Worm (Caenorhabditis elegans): ENCODE measurements around the gene pkhm-2.

DNA sequence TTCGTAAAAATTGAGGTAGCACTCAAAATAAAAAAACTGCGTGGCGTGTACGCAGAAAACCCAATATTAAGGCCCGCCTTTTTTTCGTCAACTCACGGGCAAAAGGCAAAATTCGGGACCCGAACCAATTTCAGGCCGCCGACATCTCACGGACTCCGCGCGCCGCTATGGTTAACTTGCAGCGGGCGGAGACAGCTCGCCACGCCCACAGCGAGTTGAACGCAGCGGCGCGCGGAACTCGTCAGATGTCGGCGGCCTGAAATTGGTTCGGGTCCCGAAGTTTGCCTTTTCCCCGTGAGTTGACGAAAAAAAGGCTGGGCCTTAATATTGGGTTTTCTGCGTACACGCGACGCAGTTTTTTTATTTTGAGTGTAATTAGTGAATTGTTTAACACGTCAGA lies 39.8 kb upstream of the pkhm-2 start:
- TF ChIP-seq ceh-9 (tag; optimal IDR thresholded peaks at IDR 0.05) (no peak), pqm-1 (tag; optimal IDR thresholded peaks at IDR 0.05) (no peak), ceh-24 (tag; optimal IDR thresholded peaks at IDR 0.05) (no peak), elt-2 (tag; optimal IDR thresholded peaks at IDR 0.05) (no peak), che-1 (tag; optimal IDR thresholded peaks at IDR 0.05) (no peak), hlh-13 (GFP tag; optimal IDR thresholded peaks at IDR 0.05) (no peak)

All from whole organism, late embryonic.